Worm (Caenorhabditis elegans) whole organism, L2 larva: ENCODE measurements around the gene C04H4.1.

Experiments
- Y55F3AM.14 ChIP-seq: fragments of 200-800 bp; sonication (Bioruptor generic); optimal IDR thresholded peaks from 2 replicates; lab custom pipeline; 2018; ENCODE audit warnings: mild to moderate bottlenecking, missing genetic modification characterization, missing compliant biosample characterization
- ama-1 ChIP-seq: fragments of 150-350 bp; optimal IDR thresholded peaks from 2 replicates; lab custom pipeline; 2018; ENCODE audit warnings: inconsistent platforms
- blmp-1 ChIP-seq: sonication (generic microtip); optimal IDR thresholded peaks from 2 replicates; lab custom pipeline; 2017; ENCODE audit warnings: missing genetic modification characterization, mild to moderate bottlenecking, missing compliant biosample characterization, antibody characterized with exemption, moderate library complexity; ENCODE audit not compliant: insufficient read depth
- ceh-16 ChIP-seq: fragments of 150-350 bp; optimal IDR thresholded peaks from 2 replicates; lab custom pipeline; 2014; ENCODE audit warnings: missing biosample characterization, missing genetic modification characterization
- crh-2 ChIP-seq: sonication (generic microtip); optimal IDR thresholded peaks from 2 replicates; lab custom pipeline; 2017; ENCODE audit warnings: missing biosample characterization, missing genetic modification characterization
- lin-13 ChIP-seq: fragments of 150-350 bp; optimal IDR thresholded peaks from 2 replicates; lab custom pipeline; 2014; ENCODE audit warnings: missing biosample characterization, missing genetic modification reagents, missing genetic modification characterization
- lsy-2 ChIP-seq, 2 experiments: fragments of 150-350 bp in 1 of 2; sonication (generic microtip) in 1 of 2; optimal IDR thresholded peaks; 2 replicates each; lab custom pipeline; 2014 to 2017; ENCODE audit warnings: missing biosample characterization in 2 of 2, missing genetic modification characterization in 2 of 2
- nhr-11 ChIP-seq: fragments of 150-350 bp; optimal IDR thresholded peaks from 2 replicates; lab custom pipeline; 2014; ENCODE audit warnings: missing biosample characterization, missing genetic modification characterization
- nhr-237 ChIP-seq: fragments of 150-350 bp; optimal IDR thresholded peaks from 2 replicates; lab custom pipeline; 2014; ENCODE audit warnings: missing biosample characterization, missing genetic modification characterization
- unc-62 ChIP-seq: fragments of 150-350 bp; optimal IDR thresholded peaks from 2 replicates; lab custom pipeline; 2014; ENCODE audit warnings: missing biosample characterization, missing genetic modification reagents, missing genetic modification characterization
- zag-1 ChIP-seq: fragments of 150-350 bp; optimal IDR thresholded peaks from 2 replicates; lab custom pipeline; 2014; ENCODE audit warnings: missing biosample characterization, missing genetic modification characterization
- ztf-11 ChIP-seq: sonication (generic microtip); optimal IDR thresholded peaks from 2 replicates; lab custom pipeline; 2017; ENCODE audit warnings: missing biosample characterization, missing genetic modification characterization

DNA sequence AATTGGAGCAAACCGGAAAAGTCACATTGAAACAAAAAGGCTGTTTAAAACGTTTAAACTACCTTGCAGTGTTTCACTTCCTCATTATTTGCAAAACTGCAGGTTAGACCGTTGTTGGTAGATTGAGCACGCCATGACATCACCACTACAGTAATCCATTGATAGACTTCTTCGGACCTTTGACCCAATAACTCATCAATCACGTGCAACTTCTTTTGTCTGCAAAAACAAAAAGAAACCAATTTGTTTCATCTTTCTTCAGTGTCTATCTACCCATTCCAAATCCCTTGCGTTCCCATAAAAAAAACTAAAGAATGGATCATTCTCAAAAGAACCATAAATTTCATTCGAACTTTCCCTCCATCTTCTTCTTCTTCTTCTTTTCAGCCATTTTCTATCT lies 22.4 kb downstream of the C04H4.1 start:
- TF ChIP-seq nhr-11 (no peak), unc-62 (GFP tag; lab: Kevin White, UChicago) (no peak), lsy-2 (tag; optimal IDR thresholded peaks at IDR 0.05; lab: Kevin White, UChicago) (no peak), ceh-16 (tag; lab: Kevin White, UChicago) (no peak), Y55F3AM.14 (no peak), nhr-237 (no peak), ztf-11 (tag; lab: Kevin White, UChicago) (no peak), crh-2 (tag; lab: Kevin White, UChicago) (no peak), lin-13 (GFP tag; lab: Kevin White, UChicago) (no peak), ama-1 (no peak), blmp-1 (no peak), zag-1 (tag; lab: Kevin White, UChicago) (no peak)
